Worm (Caenorhabditis elegans) whole organism, young adult: ENCODE data around the gene cal-8.

Experiments
- F55B11.4 ChIP-seq: sonication (generic microtip); optimal IDR thresholded peaks from 2 replicates; lab custom pipeline; 2016; ENCODE audit warnings: missing compliant biosample characterization, missing genetic modification characterization, borderline replicate concordance; ENCODE audit not compliant: insufficient read depth
- aptf-3 ChIP-seq: fragments of 200-800 bp; sonication (Bioruptor generic); IDR thresholded peaks from 2 replicates; pipeline ENCODE4 v1.3.6; 2022; ENCODE audit warnings: missing genetic modification characterization, missing compliant biosample characterization

DNA sequence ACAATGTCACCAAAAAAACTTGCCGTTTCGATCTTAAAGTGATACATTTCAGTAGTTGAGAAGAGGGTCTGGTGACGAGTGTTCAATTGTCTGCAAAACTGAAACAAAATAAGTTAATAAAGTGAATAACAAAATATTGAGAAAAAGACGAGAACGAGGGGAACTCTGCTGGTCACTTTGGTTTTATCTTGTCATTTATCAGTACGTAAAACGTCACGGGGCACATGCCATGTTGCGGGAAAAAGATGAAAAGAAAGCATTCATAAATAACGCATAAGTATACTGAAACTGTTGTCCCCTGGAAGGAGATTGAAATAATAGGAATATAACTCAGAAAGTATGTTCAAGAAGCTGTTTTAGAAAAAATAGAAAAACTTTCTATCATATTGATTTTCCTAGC, 33.0 kb upstream of the cal-8 start, which contains the start of gene sahd-1:
- TF ChIP-seq F55B11.4 (tag; lab: Kevin White, UChicago) (no peak), aptf-3 (GFP tag; lab: Robert Waterston, UW) (no peak)
